Worm (Caenorhabditis elegans) whole organism, L4 larva: Measurements from ENCODE around the gene C08B6.10.

Experiments
- R02D3.7 ChIP-seq: fragments of 150-350 bp; sonication (generic microtip); optimal IDR thresholded peaks from 3 replicates; lab custom pipeline; 2014; ENCODE audit warnings: missing biosample characterization, missing genetic modification characterization
- Y48G9A.11 ChIP-seq: fragments of 200-800 bp; sonication (Bioruptor generic); IDR thresholded peaks from 2 replicates; pipeline ENCODE4 v1.3.6; 2022; ENCODE audit warnings: missing genetic modification reagents, missing genetic modification characterization, missing compliant biosample characterization
- aly-2 ChIP-seq: sonication (generic microtip); optimal IDR thresholded peaks from 2 replicates; lab custom pipeline; 2018; ENCODE audit warnings: missing biosample characterization, missing genetic modification characterization
- arid-1 ChIP-seq: fragments of 200-800 bp; sonication (Bioruptor generic); conservative IDR thresholded peaks from 2 replicates; pipeline ENCODE4 v1.3.6; 2022; ENCODE audit warnings: missing genetic modification reagents, missing genetic modification characterization, missing compliant biosample characterization
- attf-4 ChIP-seq: sonication (generic microtip); optimal IDR thresholded peaks from 3 replicates; lab custom pipeline; 2017; ENCODE audit warnings: missing biosample characterization, missing genetic modification characterization
- ceh-32 ChIP-seq: sonication (generic microtip); optimal IDR thresholded peaks from 2 replicates; lab custom pipeline; 2016; ENCODE audit warnings: mild to moderate bottlenecking, missing genetic modification characterization, missing compliant biosample characterization; ENCODE audit not compliant: poor library complexity
- ceh-62 ChIP-seq: sonication (generic microtip); optimal IDR thresholded peaks from 2 replicates; lab custom pipeline; 2017; ENCODE audit warnings: missing biosample characterization, missing genetic modification characterization
- ceh-82 ChIP-seq: sonication (generic microtip); optimal IDR thresholded peaks from 2 replicates; lab custom pipeline; 2017; ENCODE audit warnings: missing biosample characterization, missing genetic modification characterization
- ces-1 ChIP-seq: fragments of 150-350 bp; sonication (generic microtip); optimal IDR thresholded peaks from 4 replicates; lab custom pipeline; 2014; ENCODE audit warnings: missing biosample characterization, missing genetic modification reagents, missing genetic modification characterization
- daf-19 ChIP-seq: fragments of 200-800 bp; sonication (Bioruptor generic); conservative IDR thresholded peaks from 2 replicates; pipeline ENCODE4 v1.3.6; 2022; ENCODE audit warnings: missing genetic modification characterization, missing compliant biosample characterization
- dmd-8 ChIP-seq: fragments of 200-800 bp; sonication (Bioruptor generic); IDR thresholded peaks from 2 replicates; pipeline ENCODE4 v1.3.6; 2022; ENCODE audit warnings: missing genetic modification characterization, missing compliant biosample characterization
- duxl-1 ChIP-seq: sonication (generic microtip); optimal IDR thresholded peaks from 2 replicates; lab custom pipeline; 2016; ENCODE audit warnings: mild to moderate bottlenecking, missing genetic modification characterization, moderate library complexity, missing compliant biosample characterization; ENCODE audit not compliant: poor library complexity
- dve-1 ChIP-seq: sonication (generic microtip); optimal IDR thresholded peaks from 2 replicates; lab custom pipeline; 2017; ENCODE audit warnings: antibody characterized with exemption, mild to moderate bottlenecking, missing genetic modification characterization, missing compliant biosample characterization; ENCODE audit not compliant: insufficient read depth
- fkh-10 ChIP-seq: fragments of 150-350 bp; optimal IDR thresholded peaks from 2 replicates; lab custom pipeline; 2014; ENCODE audit warnings: missing biosample characterization, missing genetic modification reagents, missing genetic modification characterization
- gei-8 ChIP-seq: fragments of 200-800 bp; sonication (Bioruptor generic); optimal IDR thresholded peaks from 2 replicates; lab custom pipeline; 2018; ENCODE audit warnings: mild to moderate bottlenecking, missing genetic modification characterization, missing compliant biosample characterization
- hif-1 ChIP-seq, 2 experiments: sonication (generic microtip); optimal IDR thresholded peaks; 2 replicates each; lab custom pipeline; 2016 to 2017; ENCODE audit warnings: missing compliant biosample characterization in 2 of 2, missing genetic modification characterization in 2 of 2, missing genetic modification reagents in 2 of 2, missing genotype in 2 of 2, mild to moderate bottlenecking in 1 of 2
- hmg-1.1 ChIP-seq: fragments of 200-800 bp; sonication (Bioruptor generic); IDR thresholded peaks from 2 replicates; pipeline ENCODE4 v1.3.6; 2022; ENCODE audit warnings: missing genetic modification reagents, missing genetic modification characterization, missing compliant biosample characterization
- lin-13 ChIP-seq: fragments of 150-350 bp; optimal IDR thresholded peaks from 2 replicates; lab custom pipeline; 2014; ENCODE audit warnings: missing biosample characterization, missing genetic modification reagents, missing genetic modification characterization
- lin-29 ChIP-seq: fragments of 200-800 bp; sonication (Bioruptor generic); IDR thresholded peaks from 2 replicates; pipeline ENCODE4 v1.3.6; 2022; ENCODE audit warnings: missing genetic modification reagents, missing genetic modification characterization, missing compliant biosample characterization
- lin-38 ChIP-seq: fragments of 200-800 bp; sonication (Bioruptor generic); IDR thresholded peaks from 2 replicates; pipeline ENCODE4 v1.3.6; 2022; ENCODE audit warnings: missing genetic modification reagents, missing genetic modification characterization, missing compliant biosample characterization
- lin-39 ChIP-seq: fragments of 150-350 bp; optimal IDR thresholded peaks from 2 replicates; lab custom pipeline; 2014; ENCODE audit warnings: missing biosample characterization, missing genetic modification reagents, missing genetic modification characterization
- lsy-2 ChIP-seq, 2 experiments: fragments of 150-350 bp in 1 of 2; sonication (generic microtip) in 1 of 2; optimal IDR thresholded peaks; 2 replicates each; lab custom pipeline; 2014 to 2017; ENCODE audit warnings: missing biosample characterization in 2 of 2, missing genetic modification characterization in 2 of 2
- madf-5 ChIP-seq, 2 experiments: fragments of 200-800 bp; sonication (Bioruptor generic); IDR thresholded peaks; 2 replicates each; pipeline ENCODE4 v1.3.6; 2022; ENCODE audit warnings: missing compliant biosample characterization in 2 of 2, missing genetic modification characterization in 2 of 2
- mes-2 ChIP-seq: sonication (generic microtip); optimal IDR thresholded peaks from 2 replicates; lab custom pipeline; 2016; ENCODE audit warnings: missing genotype, mild to moderate bottlenecking, missing genetic modification characterization, missing compliant biosample characterization; ENCODE audit not compliant: poor library complexity, severe bottlenecking
- mxl-2 ChIP-seq: fragments of 200-800 bp; sonication (Bioruptor generic); conservative IDR thresholded peaks from 2 replicates; pipeline ENCODE4 v1.3.6; 2022; ENCODE audit warnings: missing genetic modification reagents, missing genetic modification characterization, missing compliant biosample characterization
- nhr-10 ChIP-seq: fragments of 150-350 bp; optimal IDR thresholded peaks from 2 replicates; lab custom pipeline; 2014; ENCODE audit warnings: missing biosample characterization, missing genetic modification characterization
- nhr-11 ChIP-seq: fragments of 150-350 bp; optimal IDR thresholded peaks from 2 replicates; lab custom pipeline; 2014; ENCODE audit warnings: missing biosample characterization, missing genetic modification characterization
- nhr-111 ChIP-seq: fragments of 200-800 bp; sonication (Bioruptor generic); optimal IDR thresholded peaks from 2 replicates; lab custom pipeline; 2018; ENCODE audit warnings: mild to moderate bottlenecking, missing genetic modification characterization, missing compliant biosample characterization
- nhr-28 ChIP-seq: fragments of 150-350 bp; optimal IDR thresholded peaks from 2 replicates; lab custom pipeline; 2014; ENCODE audit warnings: missing biosample characterization, missing genetic modification characterization
- nhr-42 ChIP-seq: fragments of 200-800 bp; sonication (Bioruptor generic); IDR thresholded peaks from 2 replicates; pipeline ENCODE4 v1.3.6; 2022; ENCODE audit warnings: missing genetic modification characterization, missing compliant biosample characterization
- nhr-48 ChIP-seq: sonication (generic microtip); optimal IDR thresholded peaks from 2 replicates; lab custom pipeline; 2016; ENCODE audit warnings: mild to moderate bottlenecking, missing genetic modification characterization, missing compliant biosample characterization
- nhr-6 ChIP-seq: fragments of 150-350 bp; optimal IDR thresholded peaks from 2 replicates; lab custom pipeline; 2014; ENCODE audit warnings: missing biosample characterization, missing genetic modification characterization
- nhr-77 ChIP-seq: fragments of 150-350 bp; optimal IDR thresholded peaks from 2 replicates; lab custom pipeline; 2014; ENCODE audit warnings: missing biosample characterization, missing genetic modification characterization
- set-16 ChIP-seq: fragments of 200-800 bp; sonication (Bioruptor generic); IDR thresholded peaks from 2 replicates; pipeline ENCODE4 v1.3.6; 2022; ENCODE audit warnings: missing genetic modification reagents, missing genetic modification characterization, missing compliant biosample characterization
- skn-1 ChIP-seq: fragments of 150-350 bp; optimal IDR thresholded peaks from 2 replicates; lab custom pipeline; 2014; ENCODE audit warnings: missing biosample characterization, missing genetic modification characterization
- snpc-1.2 ChIP-seq: fragments of 200-800 bp; sonication (Bioruptor generic); IDR thresholded peaks from 2 replicates; pipeline ENCODE4 v1.3.6; 2022; ENCODE audit warnings: missing genetic modification reagents, missing genetic modification characterization, missing compliant biosample characterization
- unc-130 ChIP-seq: sonication (generic microtip); optimal IDR thresholded peaks from 2 replicates; lab custom pipeline; 2016; ENCODE audit warnings: missing genetic modification reagents, missing genetic modification characterization, missing compliant biosample characterization

The C08B6.10 gene

DNA sequence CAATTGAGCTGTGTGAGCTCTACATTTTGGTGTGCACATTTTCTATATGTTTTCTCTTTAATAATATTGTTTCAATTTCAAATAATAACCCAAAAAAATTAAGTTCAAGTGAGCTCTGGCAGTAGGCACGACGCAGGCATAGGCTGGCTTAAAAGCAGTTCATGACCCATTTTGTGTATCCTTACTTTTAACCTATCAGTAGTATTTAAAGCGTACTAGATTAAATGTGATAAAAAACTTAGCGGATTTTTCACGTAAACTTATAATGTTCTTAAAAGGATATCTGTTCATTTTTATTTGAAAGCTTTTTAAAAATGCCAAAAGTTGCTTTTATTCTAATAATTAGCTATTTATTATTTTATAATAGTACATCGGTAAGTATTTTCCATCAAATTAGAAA, 2.0 kb upstream of the C08B6.10 start, which contains the start of gene C08B6.6:
TSS of gene C08B6.6 (plus strand) at position 301 of the 400 bp plus-strand sequence.
- TF ChIP-seq nhr-10 (tag; lab: Kevin White, UChicago) (no peak), nhr-111 (GFP tag; lab: Kevin White, UChicago) (no peak), dve-1 (tag; lab: Kevin White, UChicago) (no peak)
- TF ChIP-seq, all 104 proteins: peak for 0

DNA sequence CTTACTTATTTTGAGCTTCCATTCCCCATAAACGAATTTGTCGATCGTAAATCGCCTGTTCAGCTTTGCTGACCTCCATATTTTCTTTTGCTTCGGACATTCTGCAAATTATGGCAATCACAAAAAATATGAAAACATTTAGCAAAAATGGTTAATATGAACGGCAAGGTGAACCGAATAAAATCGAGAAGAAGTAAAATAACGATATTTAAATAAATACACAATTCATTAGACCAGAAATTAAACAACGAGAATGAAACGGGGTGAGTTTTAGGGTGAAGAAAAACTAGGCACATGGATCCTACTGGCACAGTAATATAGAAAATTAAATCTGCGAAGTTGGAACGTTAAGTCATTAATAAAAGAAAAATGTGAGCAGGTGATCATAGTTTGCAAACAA, 4.9 kb downstream of the C08B6.10 start, which contains the start of gene aos-1:
TSS of gene aos-1 (minus strand) at position 101 of the 400 bp plus-strand sequence.
- TF ChIP-seq skn-1 (tag; lab: Kevin White, UChicago) (no peak), set-16 (no peak), nhr-11 (tag; lab: Kevin White, UChicago) (no peak), unc-130 (GFP tag; lab: Kevin White, UChicago) (no peak), lin-39 (tag; lab: Kevin White, UChicago) (no peak), gei-8 (no peak), Y48G9A.11 (GFP tag; lab: Robert Waterston, UW) (no peak), snpc-1.2 (no peak), lin-13 (GFP tag; lab: Kevin White, UChicago) (no peak), madf-5 (GFP tag; IDR thresholded peaks at IDR 0.05; lab: Robert Waterston, UW) (no peak), ceh-32 (tag; lab: Kevin White, UChicago) (no peak), ces-1 (GFP tag; lab: Kevin White, UChicago) (no peak), attf-4 (tag; lab: Kevin White, UChicago) (no peak), nhr-77 (tag; lab: Kevin White, UChicago) (no peak), ceh-82 (no peak), daf-19 (GFP tag; lab: Robert Waterston, UW) (no peak), nhr-48 (no peak), nhr-6 (tag; lab: Kevin White, UChicago) (no peak), nhr-42 (no peak)
- TF ChIP-seq, all 104 proteins: peak for 0

DNA sequence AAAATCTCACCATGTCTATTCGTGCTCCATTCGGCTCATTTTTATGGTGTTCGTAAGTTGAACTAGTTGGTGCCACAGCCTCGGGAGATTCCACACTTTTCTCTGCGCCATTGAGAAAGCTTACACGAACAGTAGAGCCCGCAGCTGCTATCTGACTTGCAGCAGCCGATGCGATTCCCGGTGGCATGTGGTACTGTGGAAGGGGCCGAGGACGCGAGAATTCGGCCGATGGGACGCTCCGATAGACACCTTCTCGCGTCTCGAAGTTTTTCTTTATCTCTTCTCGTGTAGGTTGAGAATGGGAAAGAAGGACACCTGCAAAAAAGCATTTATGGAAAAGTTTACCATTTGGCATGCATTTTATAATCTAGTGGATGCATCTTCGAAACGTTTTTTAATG, 8.0 kb downstream of the C08B6.10 start:
- TF ChIP-seq dmd-8 (GFP tag; lab: Robert Waterston, UW) (peak; percentile 60; the same call in 1 of the 2 replicates), hif-1 (tag; optimal IDR thresholded peaks at IDR 0.05; lab: Kevin White, UChicago) (no peak)

DNA sequence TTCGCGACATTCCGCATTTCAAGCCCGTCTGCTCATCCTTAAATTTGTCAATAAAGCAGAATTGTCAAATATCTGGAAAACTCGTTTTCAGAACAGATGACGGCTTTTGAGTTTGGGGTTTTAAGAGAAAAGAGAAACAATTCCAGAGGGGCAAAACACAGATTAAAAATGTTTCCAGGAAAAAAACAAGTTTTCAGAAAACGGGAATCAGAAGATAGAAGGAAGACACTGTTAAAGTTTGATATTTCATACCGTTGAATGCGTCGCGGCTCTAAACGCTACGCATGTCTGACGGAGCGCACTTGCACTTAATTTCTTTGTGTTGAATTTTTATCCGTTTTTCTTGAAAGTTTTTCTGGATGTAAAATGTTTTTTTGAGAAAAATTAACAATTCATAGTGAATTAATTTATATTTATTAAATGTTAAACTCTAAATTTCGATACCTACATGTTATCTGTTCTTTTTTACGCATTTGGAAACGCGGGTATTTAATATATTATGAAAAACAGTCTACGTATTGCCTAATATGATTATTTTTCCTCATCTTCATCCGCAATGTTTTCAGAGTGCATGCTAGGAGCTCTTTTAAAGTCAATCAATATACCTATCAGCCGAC, 8.9 kb downstream of the C08B6.10 start, which contains the start of the genes C08B6.18, wdr-20 and C08B6.8:
TSS of gene C08B6.18 (minus strand) at position 51 of the 617 bp plus-strand sequence.
TSS of gene wdr-20 (minus strand) at position 82 of the 617 bp plus-strand sequence.
TSS of gene C08B6.8 (plus strand) at position 567 of the 617 bp plus-strand sequence.
- peak in 1 of 2 experiments; percentile 44 for TF ChIP-seq lsy-2 (tag; optimal IDR thresholded peaks at IDR 0.05; lab: Kevin White, UChicago)
- no peak for TF ChIP-seq arid-1
- TF ChIP-seq lin-38 (GFP tag; lab: Robert Waterston, UW), result peak; percentile 62
- TF ChIP-seq duxl-1, result no peak
- TF ChIP-seq mxl-2 (GFP tag; lab: Robert Waterston, UW), result no peak
- no peak for TF ChIP-seq nhr-11 (tag; lab: Kevin White, UChicago)
- TF ChIP-seq fkh-10 (GFP tag; lab: Kevin White, UChicago), result no peak
- TF ChIP-seq mes-2 (tag; lab: Kevin White, UChicago), result peak; percentile 21
- TF ChIP-seq aly-2 (tag; lab: Kevin White, UChicago), result no peak
- no peak for TF ChIP-seq R02D3.7 (tag; lab: Kevin White, UChicago)
- TF ChIP-seq ceh-62 (tag; lab: Kevin White, UChicago), result no peak
- TF ChIP-seq attf-4 (tag; lab: Kevin White, UChicago), result no peak
- no peak for TF ChIP-seq lin-29 (GFP tag; lab: Robert Waterston, UW)
- no peak for TF ChIP-seq nhr-28 (tag; lab: Kevin White, UChicago)
- no peak for TF ChIP-seq hmg-1.1
